Worm (Caenorhabditis elegans): ENCODE data around the gene srr-2.

DNA sequence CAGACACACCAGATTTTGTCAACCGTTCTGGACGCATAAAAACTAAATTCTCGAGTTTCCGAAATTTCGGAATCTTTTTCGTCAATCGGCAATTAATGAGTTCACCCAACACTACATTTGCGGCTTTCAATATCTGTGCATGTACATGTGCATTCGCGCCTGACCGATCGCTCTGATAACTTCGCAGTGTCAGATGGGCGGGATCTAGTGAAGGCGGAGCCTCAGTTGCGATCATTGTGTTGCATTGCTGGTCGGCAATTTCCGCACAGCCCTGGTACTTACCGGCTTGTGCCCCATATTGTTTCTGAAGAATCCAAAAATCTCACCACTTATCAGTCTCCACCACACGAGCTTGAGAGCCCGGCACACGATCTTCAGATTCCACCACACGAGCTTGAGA, 43.7 kb upstream of the srr-2 start:
- TF ChIP-seq alr-1 (tag; optimal IDR thresholded peaks at IDR 0.05) (no peak), nhr-237 (tag; optimal IDR thresholded peaks at IDR 0.05) (no peak), aly-2 (tag; optimal IDR thresholded peaks at IDR 0.05) (no peak), snpc-4 (tag; optimal IDR thresholded peaks at IDR 0.05) (no peak), fos-1 (tag; optimal IDR thresholded peaks at IDR 0.05) (no peak), ztf-11 (tag; optimal IDR thresholded peaks at IDR 0.05) (no peak), unc-55 (GFP tag; optimal IDR thresholded peaks at IDR 0.05) (no peak), R02D3.7 (tag; optimal IDR thresholded peaks at IDR 0.05) (no peak), ztf-1 (GFP tag; conservative IDR thresholded peaks at IDR 0.05) (no peak)
